Fruit fly (Drosophila melanogaster): ENCODE results near the gene CG43167.

CG43167 gene

DNA sequence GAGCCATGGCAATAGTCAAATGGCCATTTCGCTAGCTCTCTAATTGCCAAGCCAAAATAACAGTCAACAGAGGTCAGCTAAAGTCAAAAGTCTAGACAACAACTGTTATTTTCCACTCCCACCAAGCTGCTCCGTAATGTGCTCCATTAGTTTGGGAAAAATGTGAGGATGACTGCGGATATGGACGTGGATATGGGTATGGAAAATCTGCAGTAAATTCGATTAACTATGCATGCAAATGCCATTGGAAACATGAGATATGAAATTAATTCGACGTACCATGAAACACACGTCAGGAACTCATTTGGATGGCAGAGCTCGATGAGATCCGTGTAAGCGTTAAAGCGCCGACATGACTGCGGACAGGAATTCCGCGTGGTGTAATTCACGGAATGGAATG, 5.7 kb downstream of the CG43167 start, which contains the start of gene CG44477:
TSS of gene CG44477 (plus strand) at position 301 of the 400 bp plus-strand sequence.
- no peak for TF ChIP-seq tai (GFP tag; optimal IDR thresholded peaks at IDR 0.05)
- TF ChIP-seq Myc (optimal IDR thresholded peaks at IDR 0.05) = no peak

dm6 chr2L:11694504-11694903, 37.3 kb downstream of the CG43167 start, which contains the start of gene CG4988:
Gene CG4988, plus strand, starts transcription at chr2L:11694804.
- TF ChIP-seq CrebA (GFP tag; optimal IDR thresholded peaks at IDR 0.05; ENCODE audit: borderline replicate concordance) (no peak), Abd-B (GFP tag; optimal IDR thresholded peaks at IDR 0.05) (no peak), sv (GFP tag; optimal IDR thresholded peaks at IDR 0.05) (no peak)

- no peak for TF ChIP-seq Hr78 (GFP tag; optimal IDR thresholded peaks at IDR 0.05)
- TF ChIP-seq br (GFP tag; optimal IDR thresholded peaks at IDR 0.05) = no peak
- no peak for TF ChIP-seq OdsH (GFP tag; optimal IDR thresholded peaks at IDR 0.05)
- TF ChIP-seq foxo (GFP tag; optimal IDR thresholded peaks at IDR 0.05) = no peak
- TF ChIP-seq Hnf4 (GFP tag; optimal IDR thresholded peaks at IDR 0.05) = no peak
- TF ChIP-seq tai (GFP tag; optimal IDR thresholded peaks at IDR 0.05) = no peak
- TF ChIP-seq Myc (optimal IDR thresholded peaks at IDR 0.05) = no peak
- TF ChIP-seq rgr (GFP tag; optimal IDR thresholded peaks at IDR 0.05) = no peak
- TF ChIP-seq usp (GFP tag; optimal IDR thresholded peaks at IDR 0.05) = no peak
- no peak for TF ChIP-seq Vsx2 (GFP tag; optimal IDR thresholded peaks at IDR 0.05; ENCODE audit: partially characterized antibody)
- TF ChIP-seq Jra (GFP tag; optimal IDR thresholded peaks at IDR 0.05) = no peak
- no peak for TF ChIP-seq sv (GFP tag; optimal IDR thresholded peaks at IDR 0.05)
- no peak for TF ChIP-seq dmrt93B (GFP tag; optimal IDR thresholded peaks at IDR 0.05)
Measured at dm6 chr2L:11701819-11702218, 44.6 kb downstream of the CG43167 start.

All from whole organism, wandering third instar larva.